Worm (Caenorhabditis elegans): Measurements from ENCODE around the gene hda-1.

ce11 chrV:14519268-14519667, 5.9 kb upstream of the hda-1 start, which contains the start of gene R02D5.8:
- TF ChIP-seq tbx-37 (GFP tag; conservative IDR thresholded peaks at IDR 0.05) (no peak), hmbx-1 (tag; optimal IDR thresholded peaks at IDR 0.05) (no peak), flt-1 (GFP tag; IDR thresholded peaks at IDR 0.05) (no peak)

All from whole organism, early embryonic.